Worm (Caenorhabditis elegans): ENCODE results near the gene clec-31.

clec-31 gene

ce11 chrV:16873642-16874041 is 15.8 kb upstream of the clec-31 start, which contains the start of gene srw-23:
Gene srw-23 (plus strand): TSS chrV:16873942.
- TF ChIP-seq odd-2 (tag; optimal IDR thresholded peaks at IDR 0.05) (no peak), ceh-30 (tag; optimal IDR thresholded peaks at IDR 0.05) (no peak), nhr-11 (tag; optimal IDR thresholded peaks at IDR 0.05) (no peak), F13H6.1 (tag; optimal IDR thresholded peaks at IDR 0.05) (no peak), gmeb-2 (tag; optimal IDR thresholded peaks at IDR 0.05) (no peak)

- TF ChIP-seq zip-5 (tag; optimal IDR thresholded peaks at IDR 0.05) (no peak), unc-55 (GFP tag; optimal IDR thresholded peaks at IDR 0.05) (no peak), hlh-15 (tag; optimal IDR thresholded peaks at IDR 0.05) (no peak), dve-1 (tag; optimal IDR thresholded peaks at IDR 0.05) (no peak), madf-2 (tag; optimal IDR thresholded peaks at IDR 0.05) (no peak), tbx-7 (tag; optimal IDR thresholded peaks at IDR 0.05) (no peak), sox-2 (GFP tag; IDR thresholded peaks at IDR 0.05) (no peak), mec-3 (tag; optimal IDR thresholded peaks at IDR 0.05; ENCODE audit: borderline replicate concordance) (no peak), sox-4 (tag; optimal IDR thresholded peaks at IDR 0.05) (no peak), unc-42 (tag; optimal IDR thresholded peaks at IDR 0.05) (no peak), ceh-9 (tag; optimal IDR thresholded peaks at IDR 0.05) (no peak), syd-9 (tag; optimal IDR thresholded peaks at IDR 0.05) (no peak), ref-2 (tag; optimal IDR thresholded peaks at IDR 0.05) (no peak), ets-4 (tag; optimal IDR thresholded peaks at IDR 0.05) (no peak)
Measured at ce11 chrV:16871387-16871786, 13.5 kb upstream of the clec-31 start, which contains the start of gene thn-4. Gene thn-4 (minus strand): TSS chrV:16871487.

- no peak for TF ChIP-seq odd-2 (tag; optimal IDR thresholded peaks at IDR 0.05)
- TF ChIP-seq pag-3 (tag; optimal IDR thresholded peaks at IDR 0.05; ENCODE audit: borderline replicate concordance) = no peak
- TF ChIP-seq unc-55 (GFP tag; optimal IDR thresholded peaks at IDR 0.05) = no peak
- no peak for TF ChIP-seq ahr-1 (tag; optimal IDR thresholded peaks at IDR 0.05)
- TF ChIP-seq ceh-24 (tag; optimal IDR thresholded peaks at IDR 0.05) = no peak
- TF ChIP-seq nfya-1 (tag; optimal IDR thresholded peaks at IDR 0.05) = no peak
- TF ChIP-seq eyg-1 (tag; optimal IDR thresholded peaks at IDR 0.05) = no peak
- TF ChIP-seq lin-11 (tag; optimal IDR thresholded peaks at IDR 0.05) = no peak
- no peak for TF ChIP-seq elt-4 (tag; optimal IDR thresholded peaks at IDR 0.05)
Measured at ce11 chrV:16869740-16870139, 11.9 kb upstream of the clec-31 start, which contains the start of gene clec-33. Gene clec-33 (minus strand): TSS chrV:16869840.

ce11 chrV:16865404-16865803 is 7.5 kb upstream of the clec-31 start, which contains the start of gene clec-28:
Gene clec-28 (plus strand): TSS chrV:16865704.
- TF ChIP-seq ceh-2 (tag; optimal IDR thresholded peaks at IDR 0.05) = no peak

- TF ChIP-seq ceh-22 (tag; optimal IDR thresholded peaks at IDR 0.05) = no peak
- no peak for TF ChIP-seq fkh-6 (tag; optimal IDR thresholded peaks at IDR 0.05)
- TF ChIP-seq ceh-34 (tag; optimal IDR thresholded peaks at IDR 0.05) = no peak
- TF ChIP-seq ref-2 (tag; optimal IDR thresholded peaks at IDR 0.05) = no peak
- TF ChIP-seq pros-1 (tag; optimal IDR thresholded peaks at IDR 0.05) = no peak
- TF ChIP-seq pha-4 (tag; optimal IDR thresholded peaks at IDR 0.05) = no peak
- no peak for TF ChIP-seq ceh-24 (tag; optimal IDR thresholded peaks at IDR 0.05)
Measured at ce11 chrV:16861719-16862118, 3.8 kb upstream of the clec-31 start, which contains the start of the genes clec-32 and clec-24. Gene clec-32 (minus strand): TSS chrV:16861819. Gene clec-24 (plus strand): TSS chrV:16862012.

ce11 chrV:16853956-16854683 is 3.8 kb downstream of the clec-31 start, which contains the start of the genes clec-35 and clec-27:
Gene clec-35 (minus strand): TSS chrV:16854056.
Gene clec-27 (plus strand): TSS chrV:16854633.
- TF ChIP-seq pax-1 (tag; optimal IDR thresholded peaks at IDR 0.05) = no peak
- no peak for TF ChIP-seq dmd-4 (tag; optimal IDR thresholded peaks at IDR 0.05; ENCODE audit: borderline replicate concordance)
- no peak for TF ChIP-seq ceh-24 (tag; optimal IDR thresholded peaks at IDR 0.05)
- TF ChIP-seq pha-2 (tag; optimal IDR thresholded peaks at IDR 0.05) = no peak
- TF ChIP-seq ceh-2 (tag; optimal IDR thresholded peaks at IDR 0.05) = no peak
- no peak for TF ChIP-seq hlh-15 (tag; optimal IDR thresholded peaks at IDR 0.05)
- no peak for TF ChIP-seq pag-3 (tag; optimal IDR thresholded peaks at IDR 0.05; ENCODE audit: borderline replicate concordance)
- TF ChIP-seq ceh-30 (tag; optimal IDR thresholded peaks at IDR 0.05) = no peak
- no peak for TF ChIP-seq ztf-16 (tag; optimal IDR thresholded peaks at IDR 0.05)
- no peak for TF ChIP-seq nfya-1 (tag; optimal IDR thresholded peaks at IDR 0.05)
- TF ChIP-seq hlh-8 (tag; optimal IDR thresholded peaks at IDR 0.05) = no peak
- no peak for TF ChIP-seq gmeb-2 (tag; optimal IDR thresholded peaks at IDR 0.05)
- no peak for TF ChIP-seq T23F11.4 (GFP tag; optimal IDR thresholded peaks at IDR 0.05)
- TF ChIP-seq ceh-48 (tag; optimal IDR thresholded peaks at IDR 0.05) = no peak
